Worm (Caenorhabditis elegans) whole organism, L2 larva: ENCODE results near the gene fut-1.

Experiments
- blmp-1 ChIP-seq: sonication (generic microtip); optimal IDR thresholded peaks from 2 replicates; lab custom pipeline; 2017; ENCODE audit warnings: missing genetic modification characterization, mild to moderate bottlenecking, missing compliant biosample characterization, antibody characterized with exemption, moderate library complexity; ENCODE audit not compliant: insufficient read depth
- dmd-4 ChIP-seq: sonication (generic microtip); optimal IDR thresholded peaks from 2 replicates; lab custom pipeline; 2017; ENCODE audit warnings: missing biosample characterization, missing genetic modification characterization
- fos-1 ChIP-seq: fragments of 150-350 bp; optimal IDR thresholded peaks from 2 replicates; lab custom pipeline; 2014; ENCODE audit warnings: missing biosample characterization, missing genetic modification characterization
- lin-13 ChIP-seq: fragments of 150-350 bp; optimal IDR thresholded peaks from 2 replicates; lab custom pipeline; 2014; ENCODE audit warnings: missing biosample characterization, missing genetic modification reagents, missing genetic modification characterization
- lsy-2 ChIP-seq, 2 experiments: fragments of 150-350 bp in 1 of 2; sonication (generic microtip) in 1 of 2; optimal IDR thresholded peaks; 2 replicates each; lab custom pipeline; 2014 to 2017; ENCODE audit warnings: missing biosample characterization in 2 of 2, missing genetic modification characterization in 2 of 2
- nhr-11 ChIP-seq: fragments of 150-350 bp; optimal IDR thresholded peaks from 2 replicates; lab custom pipeline; 2014; ENCODE audit warnings: missing biosample characterization, missing genetic modification characterization
- nhr-129 ChIP-seq: fragments of 150-350 bp; optimal IDR thresholded peaks from 2 replicates; lab custom pipeline; 2014; ENCODE audit warnings: missing biosample characterization, missing genetic modification characterization
- nhr-23 ChIP-seq: fragments of 150-350 bp; optimal IDR thresholded peaks from 2 replicates; lab custom pipeline; 2014; ENCODE audit warnings: missing biosample characterization, missing genetic modification reagents, missing genetic modification characterization
- sem-4 ChIP-seq: fragments of 150-350 bp; optimal IDR thresholded peaks from 2 replicates; lab custom pipeline; 2014; ENCODE audit warnings: missing biosample characterization, missing genetic modification reagents, missing genetic modification characterization
- snpc-4 ChIP-seq: fragments of 150-350 bp; optimal IDR thresholded peaks from 2 replicates; lab custom pipeline; 2014; ENCODE audit warnings: missing biosample characterization, missing genetic modification characterization
- unc-55 ChIP-seq: fragments of 150-350 bp; sonication (generic microtip); optimal IDR thresholded peaks from 3 replicates; lab custom pipeline; 2014; ENCODE audit warnings: missing biosample characterization, missing genetic modification reagents, missing genetic modification characterization
- zag-1 ChIP-seq: fragments of 150-350 bp; optimal IDR thresholded peaks from 2 replicates; lab custom pipeline; 2014; ENCODE audit warnings: missing biosample characterization, missing genetic modification characterization
- ztf-4 ChIP-seq: fragments of 150-350 bp; optimal IDR thresholded peaks from 2 replicates; lab custom pipeline; 2014; ENCODE audit warnings: missing biosample characterization, missing genetic modification characterization

Gene fut-1

ce11 chrII:8707024-8707423, 52.4 kb downstream of the fut-1 start, which contains the start of gene cup-16 (continued):
- TF ChIP-seq dmd-4 (tag; lab: Kevin White, UChicago) = no peak
- no peak for TF ChIP-seq nhr-23 (tag; lab: Kevin White, UChicago)
- no peak for TF ChIP-seq unc-55 (GFP tag; lab: Kevin White, UChicago)
- TF ChIP-seq lin-13 = no peak
- no peak for TF ChIP-seq blmp-1 (tag; lab: Kevin White, UChicago)
- no peak for TF ChIP-seq nhr-11 (tag; lab: Kevin White, UChicago)
- TF ChIP-seq nhr-129 (tag; lab: Kevin White, UChicago) = peak; percentile 38
- TF ChIP-seq sem-4 (tag; lab: Kevin White, UChicago) = peak; percentile 6
- TF ChIP-seq ztf-4 (tag; lab: Kevin White, UChicago) = no peak
- no peak for TF ChIP-seq snpc-4 (tag; lab: Kevin White, UChicago)
- peak in 1 of 2 experiments; percentile 63 for TF ChIP-seq lsy-2 (tag; optimal IDR thresholded peaks at IDR 0.05; lab: Kevin White, UChicago)
- TF ChIP-seq zag-1 (tag; lab: Kevin White, UChicago) = no peak
- TF ChIP-seq, all 48 proteins: peak for 8

- peak; percentile 51 for TF ChIP-seq fos-1 (tag; lab: Kevin White, UChicago)
- no peak for TF ChIP-seq sem-4 (tag; lab: Kevin White, UChicago)
These were observed 54.9 kb downstream of the fut-1 start, which contains the start of gene prx-5 for ce11 chrII:8704413-8704874. Gene prx-5 (plus strand): TSS chrII:8704824.
